Worm (Caenorhabditis elegans): ENCODE measurements around the gene ttr-9.

- TF ChIP-seq dmd-9 (GFP tag; IDR thresholded peaks at IDR 0.05), result no peak
- TF ChIP-seq mes-2 (tag; optimal IDR thresholded peaks at IDR 0.05; ENCODE audit: poor library complexity, severe bottlenecking), result no peak
- TF ChIP-seq fkh-10 (GFP tag; optimal IDR thresholded peaks at IDR 0.05), result no peak
- TF ChIP-seq unc-39 (tag; optimal IDR thresholded peaks at IDR 0.05), result no peak
Observed at ce11 chrIV:9510439-9510838, 4.3 kb upstream of the ttr-9 start, which contains the start of gene C33A12.4.

Measured in whole organism, L4 larva.